Fruit fly (Drosophila melanogaster) whole organism, embryonic: ENCODE results near the gene ArgRS-m.

Experiments
- CG12659 ChIP-seq: fragments of 200-800 bp; sonication (Bioruptor generic); optimal IDR thresholded peaks from 3 replicates; lab custom pipeline; 2017; ENCODE audit warnings: mild to moderate bottlenecking, missing biosample characterization, missing genetic modification reagents, missing genetic modification characterization
- CG13123 ChIP-seq: fragments of 200-800 bp; sonication (Bioruptor generic); optimal IDR thresholded peaks from 2 replicates; lab custom pipeline; 2016; ENCODE audit warnings: missing biosample characterization, missing genetic modification characterization
- CG14710 ChIP-seq: fragments of 200-800 bp; sonication (Bioruptor generic); optimal IDR thresholded peaks from 3 replicates; lab custom pipeline; 2019; ENCODE audit warnings: missing biosample characterization, mild to moderate bottlenecking, missing genetic modification characterization, moderate library complexity
- CG1602 ChIP-seq: fragments of 200-800 bp; sonication (Bioruptor generic); optimal IDR thresholded peaks from 3 replicates; lab custom pipeline; 2016; ENCODE audit warnings: missing biosample characterization, missing genetic modification characterization
- CG16813 ChIP-seq: fragments of 200-800 bp; sonication (Bioruptor generic); IDR thresholded peaks from 3 replicates; pipeline ENCODE4 v1.3.6; 2022; ENCODE audit warnings: missing biosample characterization, missing genetic modification characterization; ENCODE audit not compliant: partially characterized antibody
- CG2116 ChIP-seq: fragments of 200-800 bp; sonication (Bioruptor generic); optimal IDR thresholded peaks from 3 replicates; lab custom pipeline; 2018; ENCODE audit warnings: missing biosample characterization, mild to moderate bottlenecking, missing genetic modification characterization
- CG2120 ChIP-seq: fragments of 200-800 bp; sonication (Bioruptor generic); optimal IDR thresholded peaks from 3 replicates; lab custom pipeline; 2016; ENCODE audit warnings: missing biosample characterization, missing genetic modification characterization
- CG2202 ChIP-seq: fragments of 200-800 bp; sonication (Bioruptor generic); optimal IDR thresholded peaks from 2 replicates; lab custom pipeline; 2018; ENCODE audit warnings: missing biosample characterization, mild to moderate bottlenecking, missing genetic modification characterization
- CG32532 ChIP-seq: fragments of 200-800 bp; sonication (Bioruptor generic); IDR thresholded peaks from 2 replicates; pipeline ENCODE4 v1.3.6; 2022; ENCODE audit warnings: missing biosample characterization, missing genetic modification characterization
- CG34422 ChIP-seq: fragments of 200-800 bp; sonication (Bioruptor generic); IDR thresholded peaks from 3 replicates; pipeline ENCODE4 v1.3.6; 2022; ENCODE audit warnings: missing biosample characterization, missing genetic modification characterization
- CG4617 ChIP-seq: fragments of 200-800 bp; sonication (Bioruptor generic); optimal IDR thresholded peaks from 3 replicates; lab custom pipeline; 2016; ENCODE audit warnings: missing biosample characterization, missing genetic modification characterization, borderline replicate concordance
- CG6272 ChIP-seq: fragments of 200-800 bp; sonication (Bioruptor generic); IDR thresholded peaks from 2 replicates; pipeline ENCODE4 v1.3.6; 2022; ENCODE audit warnings: missing biosample characterization, missing genetic modification characterization
- CG6654 ChIP-seq: fragments of 200-800 bp; sonication (Bioruptor generic); optimal IDR thresholded peaks from 2 replicates; lab custom pipeline; 2017; ENCODE audit warnings: missing biosample characterization, mild to moderate bottlenecking, missing genetic modification characterization
- CG7745 ChIP-seq: fragments of 200-800 bp; sonication (Bioruptor generic); optimal IDR thresholded peaks from 2 replicates; lab custom pipeline; 2018; ENCODE audit warnings: missing biosample characterization, mild to moderate bottlenecking, missing genetic modification characterization, moderate library complexity
- CG7786 ChIP-seq: fragments of 200-800 bp; sonication (Bioruptor generic); optimal IDR thresholded peaks from 2 replicates; lab custom pipeline; 2016; ENCODE audit warnings: missing biosample characterization, missing genetic modification characterization
- CG7963 ChIP-seq: fragments of 200-800 bp; sonication (Bioruptor generic); IDR thresholded peaks from 3 replicates; pipeline ENCODE4 v1.3.6; 2022; ENCODE audit warnings: missing biosample characterization, missing genetic modification characterization; ENCODE audit not compliant: partially characterized antibody
- CG8478 ChIP-seq: fragments of >200 bp; optimal IDR thresholded peaks from 2 replicates; lab custom pipeline; 2018
- CG9797 ChIP-seq: fragments of 200-800 bp; sonication (Bioruptor generic); optimal IDR thresholded peaks from 3 replicates; lab custom pipeline; 2018; ENCODE audit warnings: missing biosample characterization, mild to moderate bottlenecking, missing genetic modification characterization
- CG9932 ChIP-seq: fragments of 200-800 bp; sonication (Bioruptor generic); IDR thresholded peaks from 2 replicates; pipeline ENCODE4 v1.3.6; 2022; ENCODE audit warnings: missing biosample characterization, missing genetic modification characterization
- Drgx ChIP-seq: fragments of 200-800 bp; sonication (Bioruptor generic); IDR thresholded peaks from 2 replicates; pipeline ENCODE4 v1.3.6; 2022; ENCODE audit warnings: missing biosample characterization, missing genetic modification characterization
- Ets65A ChIP-seq: fragments of 200-800 bp; sonication (Bioruptor generic); peaks from one replicate; lab custom pipeline; 2016; ENCODE audit warnings: missing biosample characterization, missing genetic modification characterization
- HmgD ChIP-seq: fragments of 200-800 bp; sonication (Bioruptor generic); optimal IDR thresholded peaks from 3 replicates; lab custom pipeline; 2016; ENCODE audit warnings: missing biosample characterization, missing genetic modification characterization
- Hmx ChIP-seq: fragments of 200-800 bp; sonication (Bioruptor generic); optimal IDR thresholded peaks from 2 replicates; lab custom pipeline; 2016; ENCODE audit warnings: missing biosample characterization, missing genetic modification characterization
- Mad ChIP-seq: fragments of 200-800 bp; sonication (Bioruptor generic); optimal IDR thresholded peaks from 2 replicates; lab custom pipeline; 2016; ENCODE audit warnings: missing biosample characterization, missing genetic modification characterization
- NC2α ChIP-seq: fragments of 200-800 bp; sonication (Bioruptor generic); optimal IDR thresholded peaks from 2 replicates; lab custom pipeline; 2016; ENCODE audit warnings: missing biosample characterization, missing genetic modification characterization
- NC2β ChIP-seq: fragments of 200-800 bp; sonication (Bioruptor generic); optimal IDR thresholded peaks from 2 replicates; lab custom pipeline; 2016; ENCODE audit warnings: missing biosample characterization, missing genetic modification characterization
- Nf-YA ChIP-seq: fragments of 200-800 bp; sonication (Bioruptor generic); IDR thresholded peaks from 2 replicates; pipeline ENCODE4 v1.3.6; 2022; ENCODE audit warnings: missing biosample characterization, missing genetic modification characterization
- Stat92E ChIP-seq, 3 experiments: fragments of >200 bp in 2 of 3; fragments of 200-800 bp in 1 of 3; sonication (Bioruptor generic) in 1 of 3; optimal IDR thresholded peaks; 2 replicates each; lab custom pipeline; 2017 to 2019; ENCODE audit warnings: missing biosample characterization in 3 of 3, missing genetic modification characterization in 3 of 3, mild to moderate bottlenecking in 1 of 3, moderate library complexity in 1 of 3
- Xrp1 ChIP-seq: fragments of 200-800 bp; sonication (Bioruptor generic); IDR thresholded peaks from 2 replicates; pipeline ENCODE4 v1.3.6; 2022; ENCODE audit warnings: missing biosample characterization, missing genetic modification characterization
- az2 ChIP-seq: fragments of 200-800 bp; sonication (Bioruptor generic); optimal IDR thresholded peaks from 3 replicates; lab custom pipeline; 2016; ENCODE audit warnings: missing biosample characterization, missing genetic modification characterization
- bbx ChIP-seq: fragments of 200-800 bp; sonication (Bioruptor generic); IDR thresholded peaks from 2 replicates; pipeline ENCODE4 v1.3.6; 2022; ENCODE audit warnings: missing biosample characterization, missing genetic modification characterization; ENCODE audit not compliant: partially characterized antibody
- chinmo ChIP-seq: fragments of 200-800 bp; sonication (Bioruptor generic); IDR thresholded peaks from 4 replicates; pipeline ENCODE4 v1.3.6; 2022; ENCODE audit warnings: missing biosample characterization, missing genetic modification characterization; ENCODE audit not compliant: partially characterized antibody
- ems ChIP-seq: fragments of 200-800 bp; sonication (Bioruptor generic); optimal IDR thresholded peaks from 3 replicates; lab custom pipeline; 2016; ENCODE audit warnings: missing biosample characterization, missing genetic modification characterization
- ftz-f1 ChIP-seq: fragments of 200-800 bp; sonication (Bioruptor generic); optimal IDR thresholded peaks from 2 replicates; lab custom pipeline; 2016; ENCODE audit warnings: missing biosample characterization, missing genetic modification characterization
- fu2 ChIP-seq: fragments of 200-800 bp; sonication (Bioruptor generic); optimal IDR thresholded peaks from 2 replicates; lab custom pipeline; 2016; ENCODE audit warnings: missing biosample characterization, missing genetic modification characterization
- jigr1 ChIP-seq: fragments of 200-800 bp; sonication (Bioruptor generic); IDR thresholded peaks from 3 replicates; pipeline ENCODE4 v1.3.6; 2022; ENCODE audit warnings: missing biosample characterization, missing genetic modification characterization
- klu ChIP-seq: fragments of 200-800 bp; sonication (Bioruptor generic); IDR thresholded peaks from 2 replicates; pipeline ENCODE4 v1.3.6; 2022; ENCODE audit warnings: missing biosample characterization, missing genetic modification characterization
- lmd ChIP-seq: fragments of 200-800 bp; sonication (Bioruptor generic); IDR thresholded peaks from 2 replicates; pipeline ENCODE4 v1.3.6; 2022; ENCODE audit warnings: missing biosample characterization, missing genetic modification characterization
- maf-S ChIP-seq: fragments of 200-800 bp; sonication (Bioruptor generic); optimal IDR thresholded peaks from 2 replicates; lab custom pipeline; 2016; ENCODE audit warnings: missing biosample characterization, missing genetic modification characterization
- nerfin-2 ChIP-seq: fragments of 200-800 bp; sonication (Bioruptor generic); IDR thresholded peaks from 2 replicates; pipeline ENCODE4 v1.3.6; 2022; ENCODE audit warnings: missing biosample characterization, missing genetic modification characterization; ENCODE audit not compliant: partially characterized antibody
- onecut ChIP-seq: fragments of 200-800 bp; sonication (Bioruptor generic); IDR thresholded peaks from 2 replicates; pipeline ENCODE4 v1.3.6; 2022; ENCODE audit warnings: missing biosample characterization, missing genetic modification characterization
- p53 ChIP-seq: fragments of 200-800 bp; sonication (Bioruptor generic); optimal IDR thresholded peaks from 2 replicates; lab custom pipeline; 2016; ENCODE audit warnings: missing biosample characterization, missing genetic modification characterization
- pan ChIP-seq, 4 experiments: fragments of >200 bp in 3 of 4; fragments of 200-800 bp in 1 of 4; sonication (Bioruptor generic) in 1 of 4; optimal IDR thresholded peaks in 3 of 4; IDR thresholded peaks in 1 of 4; 2 replicates each; pipeline versions ENCODE4 v1.3.6 to Lab custom; 2017 to 2022; ENCODE audit warnings: missing biosample characterization in 2 of 4, missing genetic modification characterization in 2 of 4, mixed read lengths in 1 of 4
- pnt ChIP-seq: fragments of 200-800 bp; sonication (Bioruptor generic); optimal IDR thresholded peaks from 3 replicates; lab custom pipeline; 2016; ENCODE audit warnings: missing biosample characterization, missing genetic modification characterization
- pros ChIP-seq: fragments of 200-800 bp; sonication (Bioruptor generic); optimal IDR thresholded peaks from 3 replicates; lab custom pipeline; 2019; ENCODE audit warnings: missing biosample characterization, mild to moderate bottlenecking, missing genetic modification characterization, moderate library complexity
- sob ChIP-seq: fragments of 200-800 bp; sonication (Bioruptor generic); IDR thresholded peaks from 2 replicates; pipeline ENCODE4 v1.3.6; 2022; ENCODE audit warnings: missing biosample characterization, missing genetic modification characterization
- tin ChIP-seq: fragments of 200-800 bp; sonication (Bioruptor generic); optimal IDR thresholded peaks from 3 replicates; lab custom pipeline; 2016; ENCODE audit warnings: missing biosample characterization, missing genetic modification characterization
- tll ChIP-seq, 2 experiments: fragments of 200-800 bp in 1 of 2; fragments of >200 bp in 1 of 2; sonication (Bioruptor generic) in 1 of 2; optimal IDR thresholded peaks; 2 replicates each; lab custom pipeline; 2017 to 2019; ENCODE audit warnings: missing biosample characterization in 2 of 2, missing genetic modification characterization in 2 of 2, mild to moderate bottlenecking in 1 of 2, moderate library complexity in 1 of 2
- tna ChIP-seq: fragments of 200-800 bp; sonication (Bioruptor generic); IDR thresholded peaks from 2 replicates; pipeline ENCODE4 v1.3.6; 2022; ENCODE audit warnings: missing biosample characterization, missing genetic modification characterization; ENCODE audit not compliant: partially characterized antibody
- trem ChIP-seq: fragments of 200-800 bp; optimal IDR thresholded peaks from 3 replicates; lab custom pipeline; 2019; ENCODE audit warnings: missing biosample characterization, mild to moderate bottlenecking, missing genetic modification characterization, moderate library complexity

The ArgRS-m gene

dm6 chr3R:7907311-7907710 lies 20.5 kb downstream of the ArgRS-m start, which contains the start of the genes Taf7 and EMC1 (continued):
- peak; percentile 49 for TF ChIP-seq CG9797 (GFP tag; lab: Kevin White, UChicago)
- peak; percentile 28 for TF ChIP-seq fu2
- TF ChIP-seq CG14710 (tag; lab: Kevin White, UChicago), result peak; percentile 76
- TF ChIP-seq onecut (GFP tag; lab: Robert Waterston, UW), result no peak
- peak; percentile 98 for TF ChIP-seq CG2116 (GFP tag; lab: Kevin White, UChicago)
- TF ChIP-seq tll (GFP tag; optimal IDR thresholded peaks at IDR 0.05; lab: Kevin White, UChicago), result peak in 1 of 2 experiments; percentile 99
- no peak for TF ChIP-seq CG2202 (tag; lab: Kevin White, UChicago)
- TF ChIP-seq CG32532 (GFP tag; lab: Robert Waterston, UW), result 0 out of 2 replicates have a peak, but pooled peaks have one; percentile 22
- TF ChIP-seq CG7745, result no peak
- peak; percentile 96 for TF ChIP-seq Ets65A (GFP tag; lab: Kevin White, UChicago)
- TF ChIP-seq CG7963 (GFP tag; lab: Robert Waterston, UW), result peak; percentile 81
- TF ChIP-seq nerfin-2, result peak; percentile 91
- TF ChIP-seq NC2β (GFP tag; lab: Kevin White, UChicago), result peak; percentile 8
- peak; percentile 65 for TF ChIP-seq CG6272 (GFP tag; lab: Robert Waterston, UW)
- TF ChIP-seq Drgx (GFP tag; lab: Robert Waterston, UW), result no peak
- TF ChIP-seq CG13123 (GFP tag; lab: Kevin White, UChicago), result no peak
- TF ChIP-seq chinmo (GFP tag; lab: Robert Waterston, UW), result peak; percentile 90; the same call in 3 of the 4 replicates
- TF ChIP-seq az2 (GFP tag; lab: Kevin White, UChicago), result peak; percentile 23
- peak; percentile 20 for TF ChIP-seq ftz-f1 (GFP tag; lab: Kevin White, UChicago)
- peak; percentile 34 for TF ChIP-seq tin (GFP tag; lab: Kevin White, UChicago)
- TF ChIP-seq Mad (GFP tag; lab: Kevin White, UChicago), result peak; percentile 57
- no peak for TF ChIP-seq Hmx (GFP tag; lab: Kevin White, UChicago)
- TF ChIP-seq CG9932 (GFP tag; lab: Robert Waterston, UW), result peak; percentile 62
- TF ChIP-seq Xrp1, result peak; percentile 25; the same call in 1 of the 2 replicates
- TF ChIP-seq CG7786 (GFP tag; lab: Kevin White, UChicago), result peak; percentile 60
- peak; percentile 90 for TF ChIP-seq CG4617
- peak; percentile 30 for TF ChIP-seq CG1602 (GFP tag; lab: Kevin White, UChicago)
- TF ChIP-seq CG6654 (GFP tag; lab: Kevin White, UChicago), result no peak
- TF ChIP-seq CG12659, result peak; percentile 75
- peak; percentile 61 for TF ChIP-seq pnt (GFP tag; lab: Kevin White, UChicago)
- TF ChIP-seq CG8478 (lab: Kevin White, UChicago), result peak; percentile 83
- TF ChIP-seq p53 (GFP tag; lab: Kevin White, UChicago), result peak; percentile 20
- TF ChIP-seq ems, result peak; percentile 32
- peak; percentile 47 for TF ChIP-seq trem (tag; lab: Kevin White, UChicago)
- TF ChIP-seq CG16813 (GFP tag; lab: Robert Waterston, UW), result peak; percentile 99
- TF ChIP-seq pros (GFP tag; lab: Kevin White, UChicago), result no peak
- TF ChIP-seq sob (GFP tag; lab: Robert Waterston, UW), result 0 out of 2 replicates have a peak, but pooled peaks have one; percentile 25
- TF ChIP-seq CG2120 (GFP tag; lab: Kevin White, UChicago), result peak; percentile 64
- peak; percentile 28 for TF ChIP-seq maf-S (GFP tag; lab: Kevin White, UChicago)
- TF ChIP-seq bbx (GFP tag; lab: Robert Waterston, UW), result peak; percentile 63
- peak; percentile 77; the same call in 1 of the 2 replicates for TF ChIP-seq tna
- peak; percentile 42 for TF ChIP-seq lmd (GFP tag; lab: Robert Waterston, UW)
- peak; percentile 78 for TF ChIP-seq HmgD (GFP tag; lab: Kevin White, UChicago)
- TF ChIP-seq Nf-YA (GFP tag; lab: Robert Waterston, UW), result no peak
- TF ChIP-seq klu (GFP tag; lab: Robert Waterston, UW), result 0 out of 2 replicates have a peak, but pooled peaks have one; percentile 21
- TF ChIP-seq pan (optimal IDR thresholded peaks at IDR 0.05; lab: Kevin White, UChicago), result no peak
- TF ChIP-seq pan (GFP tag; optimal IDR thresholded peaks at IDR 0.05 in 1 of 2, IDR thresholded peaks at IDR 0.05 in 1 of 2), result no peak
- TF ChIP-seq jigr1 (GFP tag; lab: Robert Waterston, UW), result 0 out of 3 replicates have a peak, but pooled peaks have one; percentile 30
- TF ChIP-seq NC2α (GFP tag; lab: Kevin White, UChicago), result peak; percentile 25
- 0 out of 3 replicates have a peak, but pooled peaks have one; percentile 11 for TF ChIP-seq CG34422 (GFP tag; lab: Robert Waterston, UW)
- TF ChIP-seq Stat92E (GFP tag; optimal IDR thresholded peaks at IDR 0.05; lab: Kevin White, UChicago), result peak in 1 of 3 experiments; percentile 29
